Worm (Caenorhabditis elegans) whole organism, early embryonic: ENCODE measurements around the gene R07H5.11.
"Not testable (repeated sequence)": the region's sequence is repeated elsewhere in the genome, so short reads cannot be mapped to it uniquely, and the experiment has no call there.

Experiments
- B0310.2 ChIP-seq: sonication (generic microtip); optimal IDR thresholded peaks from 2 replicates; lab custom pipeline; 2016; ENCODE audit warnings: mild to moderate bottlenecking, missing genetic modification characterization, missing compliant biosample characterization
- F13C5.2 ChIP-seq: sonication (generic microtip); optimal IDR thresholded peaks from 2 replicates; lab custom pipeline; 2017; ENCODE audit warnings: mild to moderate bottlenecking, missing genetic modification characterization, inconsistent platforms, missing compliant biosample characterization
- aly-1 ChIP-seq: sonication (generic microtip); optimal IDR thresholded peaks from 2 replicates; lab custom pipeline; 2016; ENCODE audit warnings: missing genetic modification characterization, missing compliant biosample characterization
- ama-1 ChIP-seq: fragments of 150-350 bp; optimal IDR thresholded peaks from 2 replicates; lab custom pipeline; 2014
- ceh-13 ChIP-seq: fragments of 200-800 bp; sonication (Bioruptor generic); optimal IDR thresholded peaks from 2 replicates; lab custom pipeline; 2018; ENCODE audit warnings: mild to moderate bottlenecking, missing genetic modification characterization, missing compliant biosample characterization
- ceh-36 ChIP-seq: sonication (generic microtip); optimal IDR thresholded peaks from 2 replicates; lab custom pipeline; 2016; ENCODE audit warnings: missing genetic modification characterization, inconsistent platforms, missing compliant biosample characterization
- ets-7 ChIP-seq: sonication (generic microtip); optimal IDR thresholded peaks from 2 replicates; lab custom pipeline; 2016; ENCODE audit warnings: missing genotype, missing genetic modification characterization, missing compliant biosample characterization
- flt-1 ChIP-seq: fragments of 200-800 bp; sonication (Bioruptor generic); IDR thresholded peaks from 2 replicates; pipeline ENCODE4 v1.3.6; 2022; ENCODE audit warnings: missing genetic modification characterization, missing compliant biosample characterization
- hmbx-1 ChIP-seq: sonication (generic microtip); optimal IDR thresholded peaks from 2 replicates; lab custom pipeline; 2016; ENCODE audit warnings: mild to moderate bottlenecking, missing genetic modification characterization, missing compliant biosample characterization
- hmg-4 ChIP-seq: fragments of 200-800 bp; sonication (Bioruptor generic); optimal IDR thresholded peaks from 2 replicates; lab custom pipeline; 2018; ENCODE audit warnings: mild to moderate bottlenecking, missing genetic modification characterization, missing compliant biosample characterization
- hnd-1 ChIP-seq: sonication (generic microtip); optimal IDR thresholded peaks from 2 replicates; lab custom pipeline; 2016; ENCODE audit warnings: missing genetic modification characterization, missing compliant biosample characterization
- pes-1 ChIP-seq: fragments of 200-800 bp; sonication (Bioruptor generic); IDR thresholded peaks from 2 replicates; pipeline ENCODE4 v1.3.6; 2022; ENCODE audit warnings: missing genetic modification reagents, missing genetic modification characterization, missing compliant biosample characterization
- scrt-1 ChIP-seq: fragments of 200-800 bp; sonication (Bioruptor generic); IDR thresholded peaks from 2 replicates; pipeline ENCODE4 v1.3.6; 2022; ENCODE audit warnings: missing genetic modification characterization, missing compliant biosample characterization
- sea-1 ChIP-seq: fragments of 200-800 bp; sonication (Bioruptor generic); conservative IDR thresholded peaks from 2 replicates; pipeline ENCODE4 v1.3.6; 2022; ENCODE audit warnings: missing genetic modification characterization, missing compliant biosample characterization
- tbx-11 ChIP-seq: fragments of 200-800 bp; sonication (Bioruptor generic); IDR thresholded peaks from 2 replicates; pipeline ENCODE4 v1.3.6; 2022; ENCODE audit warnings: missing genetic modification characterization, missing compliant biosample characterization
- tbx-37 ChIP-seq: fragments of 200-800 bp; sonication (Bioruptor generic); conservative IDR thresholded peaks from 2 replicates; pipeline ENCODE4 v1.3.6; 2022; ENCODE audit warnings: missing genetic modification reagents, missing genetic modification characterization, missing compliant biosample characterization
- tra-4 ChIP-seq: sonication (generic microtip); optimal IDR thresholded peaks from 2 replicates; lab custom pipeline; 2017; ENCODE audit warnings: missing genetic modification characterization, missing compliant biosample characterization

Gene R07H5.11

ce11 chrIV:11241368-11241767, 38.8 kb downstream of the R07H5.11 start, which contains the start of gene C05C12.6:
C05C12.6 (minus strand) TSS chrIV:11241468.
- TF ChIP-seq aly-1, result no peak
- TF ChIP-seq tra-4, result no peak
- TF ChIP-seq scrt-1 (GFP tag; lab: Robert Waterston, UW), result no peak
- no peak for TF ChIP-seq tbx-37
- no peak for TF ChIP-seq tbx-11 (GFP tag; lab: Robert Waterston, UW)
- TF ChIP-seq hmbx-1, result no peak
- no peak for TF ChIP-seq ama-1
- TF ChIP-seq F13C5.2 (tag; lab: Kevin White, UChicago), result no peak
- no peak for TF ChIP-seq hnd-1
- TF ChIP-seq ceh-13 (GFP tag; lab: Kevin White, UChicago), result no peak
- TF ChIP-seq sea-1, result no peak
- TF ChIP-seq pes-1 (GFP tag; lab: Robert Waterston, UW), result no peak
- no peak for TF ChIP-seq hmg-4
- TF ChIP-seq B0310.2 (tag; lab: Kevin White, UChicago), result no peak
- no peak for TF ChIP-seq flt-1 (GFP tag; lab: Robert Waterston, UW)

- TF ChIP-seq tra-4 (no peak), ama-1 (no peak), hmbx-1 (no peak), ceh-36 (tag; lab: Kevin White, UChicago) (no peak)
Measured at ce11 chrIV:11247434-11247833, 44.9 kb downstream of the R07H5.11 start.

ce11 chrIV:11248031-11248631, 45.6 kb downstream of the R07H5.11 start, which contains the start of gene C05C12.4:
C05C12.4 (minus strand) TSS chrIV:11248081.
- TF ChIP-seq tbx-37, result no peak
- TF ChIP-seq aly-1, result no peak
- TF ChIP-seq B0310.2 (tag; lab: Kevin White, UChicago), result no peak
- TF ChIP-seq ama-1, result no peak
- TF ChIP-seq ceh-36 (tag; lab: Kevin White, UChicago), result no peak
- TF ChIP-seq tbx-11 (GFP tag; lab: Robert Waterston, UW), result no peak
- no peak for TF ChIP-seq hmg-4
- no peak for TF ChIP-seq scrt-1 (GFP tag; lab: Robert Waterston, UW)
- TF ChIP-seq F13C5.2 (tag; lab: Kevin White, UChicago), result no peak
- no peak for TF ChIP-seq ceh-13 (GFP tag; lab: Kevin White, UChicago)
- TF ChIP-seq ets-7 (tag; lab: Kevin White, UChicago), result no peak
- no peak for TF ChIP-seq hmbx-1

- TF ChIP-seq hnd-1; tbx-11 (GFP tag; lab: Robert Waterston, UW); scrt-1 (GFP tag; lab: Robert Waterston, UW): not testable (repeated sequence)
Measured at ce11 chrIV:11253689-11254088, 51.1 kb downstream of the R07H5.11 start, which contains the start of gene C05C12.1. C05C12.1 (plus strand) TSS chrIV:11253989.
